Worm (Caenorhabditis elegans): ENCODE results near the gene pat-9.
"Not testable (repeated sequence)": the region's sequence is repeated elsewhere in the genome, so short reads cannot be mapped to it uniquely, and the experiment has no call there.

Gene pat-9

ce11 chrX:16536230-16536940, at the start of gene pat-9:
pat-9 (plus strand) TSS chrX:16536890.
- no peak for TF ChIP-seq him-1 (tag; optimal IDR thresholded peaks at IDR 0.05)
- TF ChIP-seq W03F9.2 (tag; optimal IDR thresholded peaks at IDR 0.05): no peak
- no peak for TF ChIP-seq dao-5 (tag; optimal IDR thresholded peaks at IDR 0.05)

DNA sequence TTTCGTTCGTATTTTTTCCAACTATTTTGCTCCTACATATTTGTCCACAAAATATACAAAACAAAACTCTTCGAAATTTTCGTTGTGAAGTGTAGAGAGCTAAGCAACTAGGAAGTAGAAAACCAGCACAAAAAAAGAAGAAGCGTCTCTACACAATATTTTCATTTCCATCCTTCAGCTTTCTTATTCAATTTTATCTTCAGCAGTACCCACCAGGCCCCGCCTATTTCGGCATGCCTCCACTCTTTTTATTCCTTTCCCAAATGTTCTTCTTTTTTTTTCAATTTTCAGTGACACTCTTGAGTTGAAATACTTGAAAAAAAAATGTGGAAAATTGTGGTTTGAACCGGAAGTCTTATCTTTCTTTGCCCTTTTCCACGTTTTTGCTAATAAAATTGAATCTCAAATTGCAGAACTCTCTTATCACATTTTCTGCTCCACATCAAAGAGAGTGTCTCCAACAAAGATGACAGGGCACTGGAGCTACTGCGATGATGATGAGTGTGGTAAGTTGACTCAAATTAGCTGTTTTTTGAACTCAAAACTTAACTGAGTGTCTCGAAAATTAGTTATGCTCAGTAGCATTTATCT, 49.5 kb upstream of the pat-9 start, which contains the start of gene cah-3:
TSS of gene cah-3 (plus strand) at position 414 of the 591 bp plus-strand sequence.
- TF ChIP-seq dao-5 (tag; optimal IDR thresholded peaks at IDR 0.05) (no peak), W03F9.2 (tag; optimal IDR thresholded peaks at IDR 0.05) (no peak), him-1 (tag; optimal IDR thresholded peaks at IDR 0.05) (no peak)

DNA sequence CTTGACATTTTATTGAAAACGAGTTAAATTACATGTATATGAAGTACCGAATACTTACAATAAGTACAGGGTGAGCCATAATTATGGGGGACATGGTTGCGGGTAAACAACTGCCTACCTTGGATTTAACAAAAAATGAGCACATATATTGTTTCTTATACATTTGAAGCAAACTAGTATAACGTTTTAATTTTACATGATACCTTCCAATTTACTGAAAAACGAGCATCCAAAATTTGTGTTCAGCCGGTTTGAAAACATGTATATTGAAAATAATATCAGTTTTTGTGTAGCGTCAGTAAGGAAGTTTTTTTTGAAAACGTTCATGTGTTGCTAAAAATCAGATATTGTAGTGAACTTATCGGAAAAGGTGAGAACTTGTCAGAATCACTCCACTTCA, 45.9 kb upstream of the pat-9 start:
- TF ChIP-seq W03F9.2 (tag; optimal IDR thresholded peaks at IDR 0.05): no peak
- no peak for TF ChIP-seq him-1 (tag; optimal IDR thresholded peaks at IDR 0.05)
- no peak for TF ChIP-seq dao-5 (tag; optimal IDR thresholded peaks at IDR 0.05)

DNA sequence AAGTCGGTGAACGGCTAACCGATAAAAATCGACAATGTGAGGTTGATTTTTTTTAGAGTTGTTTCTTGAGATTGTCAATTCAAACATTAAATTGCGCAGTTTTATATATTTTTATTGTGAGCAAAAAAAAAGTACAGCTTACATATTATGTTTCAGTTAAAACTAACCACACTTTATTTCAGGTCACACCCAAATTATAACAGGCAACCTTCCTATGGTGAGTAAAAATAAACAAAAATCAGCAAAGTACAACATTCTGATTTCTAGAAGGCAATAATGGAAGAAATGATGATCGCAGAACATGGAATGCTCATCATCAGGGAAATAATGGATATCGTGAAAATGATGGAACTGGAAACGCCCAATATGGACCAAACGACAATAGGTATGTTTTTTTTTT, 42.1 kb upstream of the pat-9 start, which contains the start of gene K05G3.2:
TSS of gene K05G3.2 (plus strand) at position 301 of the 400 bp plus-strand sequence.
- no peak for TF ChIP-seq dao-5 (tag; optimal IDR thresholded peaks at IDR 0.05)
- no peak for TF ChIP-seq W03F9.2 (tag; optimal IDR thresholded peaks at IDR 0.05)
- TF ChIP-seq him-1 (tag; optimal IDR thresholded peaks at IDR 0.05): no peak

- no peak for TF ChIP-seq W03F9.2 (tag; optimal IDR thresholded peaks at IDR 0.05)
- no peak for TF ChIP-seq dao-5 (tag; optimal IDR thresholded peaks at IDR 0.05)
Observed at ce11 chrX:16501032-16501431, 35.7 kb upstream of the pat-9 start, which contains the start of gene K05G3.1. K05G3.1 (plus strand) TSS chrX:16501332.

DNA sequence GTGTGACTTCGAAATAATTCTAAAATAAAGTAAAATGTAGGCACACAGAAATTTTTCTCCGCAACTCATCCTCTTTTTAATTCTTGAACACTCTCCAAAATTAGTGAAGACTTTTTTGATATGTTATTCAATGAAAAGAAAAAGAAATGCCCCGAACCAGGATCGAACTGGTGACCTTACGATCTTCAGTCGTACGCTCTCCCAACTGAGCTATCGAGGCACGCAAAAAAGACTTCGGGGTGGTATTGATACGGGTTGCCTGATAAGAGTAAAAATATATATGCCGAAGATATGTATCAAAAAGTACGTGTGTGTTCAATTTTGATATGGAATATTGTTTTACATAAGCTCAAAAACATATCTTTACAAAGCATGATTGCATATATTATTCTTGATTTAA, 33.7 kb upstream of the pat-9 start:
- TF ChIP-seq W03F9.2 (tag; optimal IDR thresholded peaks at IDR 0.05): no peak
- TF ChIP-seq dao-5 (tag; optimal IDR thresholded peaks at IDR 0.05): no peak
- TF ChIP-seq him-1 (tag; optimal IDR thresholded peaks at IDR 0.05): no peak

DNA sequence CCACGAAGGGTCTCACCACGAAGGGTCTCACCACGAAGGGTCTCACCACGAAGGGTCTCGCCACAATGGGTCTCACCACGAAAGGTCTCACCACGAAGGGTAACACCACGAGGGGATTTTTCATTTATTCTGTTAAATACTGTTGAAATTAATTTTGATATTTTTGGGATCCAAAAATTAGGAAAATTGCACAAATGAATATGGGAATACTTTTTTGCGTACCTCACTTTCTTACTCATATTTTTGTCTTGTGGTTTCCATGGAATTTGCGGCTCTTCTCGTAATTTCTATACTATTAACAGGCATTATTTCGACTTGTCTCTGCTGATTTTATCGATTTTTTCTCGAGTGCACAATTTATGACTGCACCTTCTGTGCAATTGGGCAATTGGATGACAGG, 31.3 kb upstream of the pat-9 start, which contains the start of gene T25D1.3:
TSS of gene T25D1.3 (plus strand) at position 301 of the 400 bp plus-strand sequence.
- TF ChIP-seq him-1 (tag; optimal IDR thresholded peaks at IDR 0.05) (no peak), W03F9.2 (tag; optimal IDR thresholded peaks at IDR 0.05) (no peak), dao-5 (tag; optimal IDR thresholded peaks at IDR 0.05) (no peak)

DNA sequence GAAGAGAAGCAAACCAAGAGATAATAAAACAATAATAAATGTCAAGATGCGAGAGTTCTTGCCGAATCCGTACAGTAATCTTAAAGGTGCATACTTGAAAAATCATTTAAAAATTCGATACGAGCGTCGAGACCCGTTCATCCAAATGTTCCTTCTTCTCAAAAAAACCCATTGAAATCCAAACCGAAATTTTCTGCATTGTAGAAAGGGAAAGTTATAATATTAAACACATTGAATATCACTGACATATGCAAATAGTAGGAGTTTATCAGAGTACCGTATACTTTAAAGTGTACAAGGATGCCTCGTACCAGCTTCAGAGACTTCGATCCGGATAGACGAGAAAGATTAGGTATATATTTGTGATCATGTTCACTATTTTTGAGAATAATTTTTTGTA, 21.4 kb upstream of the pat-9 start, which contains the start of gene T25D1.2:
TSS of gene T25D1.2 (plus strand) at position 301 of the 400 bp plus-strand sequence.
- TF ChIP-seq W03F9.2, dao-5, him-1 (tag; optimal IDR thresholded peaks at IDR 0.05): not testable (repeated sequence)

ce11 chrX:16518771-16519170, 17.9 kb upstream of the pat-9 start:
- TF ChIP-seq W03F9.2 (tag; optimal IDR thresholded peaks at IDR 0.05) (no peak), dao-5 (tag; optimal IDR thresholded peaks at IDR 0.05) (no peak), him-1 (tag; optimal IDR thresholded peaks at IDR 0.05) (no peak)

ce11 chrX:16519517-16519916, 17.2 kb upstream of the pat-9 start, which contains the start of gene T25D1.1:
T25D1.1 (plus strand) TSS chrX:16519817.
- TF ChIP-seq W03F9.2 (tag; optimal IDR thresholded peaks at IDR 0.05) (no peak), him-1 (tag; optimal IDR thresholded peaks at IDR 0.05) (no peak), dao-5 (tag; optimal IDR thresholded peaks at IDR 0.05) (no peak)

- TF ChIP-seq him-1 (tag; optimal IDR thresholded peaks at IDR 0.05) (no peak), dao-5 (tag; optimal IDR thresholded peaks at IDR 0.05) (no peak), W03F9.2 (tag; optimal IDR thresholded peaks at IDR 0.05) (no peak)
Observed at ce11 chrX:16521722-16522121, 15.0 kb upstream of the pat-9 start.

ce11 chrX:16524310-16524709, 12.4 kb upstream of the pat-9 start:
- TF ChIP-seq him-1 (tag; optimal IDR thresholded peaks at IDR 0.05): no peak
- no peak for TF ChIP-seq W03F9.2 (tag; optimal IDR thresholded peaks at IDR 0.05)
- TF ChIP-seq dao-5 (tag; optimal IDR thresholded peaks at IDR 0.05): no peak

- TF ChIP-seq him-1 (tag; optimal IDR thresholded peaks at IDR 0.05) (no peak), W03F9.2 (tag; optimal IDR thresholded peaks at IDR 0.05) (no peak), dao-5 (tag; optimal IDR thresholded peaks at IDR 0.05) (no peak)
Observed at ce11 chrX:16525632-16526031, 11.1 kb upstream of the pat-9 start.

DNA sequence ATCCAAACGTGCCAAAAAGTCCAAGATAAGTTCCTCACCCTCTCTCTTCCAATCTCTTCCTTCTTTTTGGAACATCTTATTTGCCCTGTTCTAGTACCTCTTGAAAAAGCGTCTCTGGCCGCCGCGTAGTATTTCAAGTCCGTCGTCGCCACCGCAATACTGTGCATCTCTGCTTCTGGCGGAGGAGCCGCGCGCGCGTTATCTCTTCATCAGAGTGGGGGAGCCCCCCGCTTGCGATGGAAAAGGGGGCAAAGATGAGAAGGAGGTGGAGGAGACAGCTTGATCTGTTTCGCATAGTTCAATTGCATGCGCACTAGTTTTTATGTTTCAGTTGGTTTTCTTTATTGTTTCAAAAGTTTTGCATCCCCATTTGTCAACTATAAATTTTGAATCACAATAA, 8.9 kb upstream of the pat-9 start:
- TF ChIP-seq him-1 (tag; optimal IDR thresholded peaks at IDR 0.05): no peak
- TF ChIP-seq dao-5 (tag; optimal IDR thresholded peaks at IDR 0.05): no peak
- TF ChIP-seq W03F9.2 (tag; optimal IDR thresholded peaks at IDR 0.05): no peak

All from whole organism, L4/young adult.